Fruit fly (Drosophila melanogaster) whole organism, embryonic: ENCODE data around the gene CG43630.

Source experiments
- Aef1 ChIP-seq: fragments of 200-800 bp; sonication (Bioruptor generic); IDR thresholded peaks from 3 replicates; pipeline ENCODE4 v1.3.6; 2022; ENCODE audit warnings: missing biosample characterization, missing genetic modification characterization
- Blimp-1 ChIP-seq: fragments of 200-800 bp; sonication (Bioruptor generic); optimal IDR thresholded peaks from 3 replicates; lab custom pipeline; 2018; ENCODE audit warnings: missing biosample characterization, missing genetic modification characterization, mild to moderate bottlenecking, moderate library complexity, missing genetic modification reagents
- C15 ChIP-seq: fragments of 200-800 bp; sonication (Bioruptor generic); IDR thresholded peaks from 3 replicates; pipeline ENCODE4 v1.3.6; 2022; ENCODE audit warnings: missing biosample characterization, missing genetic modification characterization
- CG10274 ChIP-seq: fragments of 200-800 bp; sonication (Bioruptor generic); optimal IDR thresholded peaks from 3 replicates; lab custom pipeline; 2017; ENCODE audit warnings: missing biosample characterization, mild to moderate bottlenecking, missing genetic modification characterization
- CG10366 ChIP-seq: fragments of 200-800 bp; sonication (Bioruptor generic); IDR thresholded peaks from 2 replicates; pipeline ENCODE4 v1.3.6; 2022; ENCODE audit warnings: missing biosample characterization, missing genetic modification characterization
- CG12744 ChIP-seq: fragments of 200-800 bp; sonication (Bioruptor generic); optimal IDR thresholded peaks from 2 replicates; lab custom pipeline; 2016; ENCODE audit warnings: missing biosample characterization, missing genetic modification characterization
- CG13424 ChIP-seq: fragments of 200-800 bp; sonication (Bioruptor generic); optimal IDR thresholded peaks from 2 replicates; lab custom pipeline; 2019; ENCODE audit warnings: missing biosample characterization, mild to moderate bottlenecking, missing genetic modification characterization, moderate library complexity
- CG13624 ChIP-seq: fragments of 200-800 bp; sonication (Bioruptor generic); optimal IDR thresholded peaks from 2 replicates; lab custom pipeline; 2016; ENCODE audit warnings: missing biosample characterization, missing genetic modification characterization
- CG14441 ChIP-seq: fragments of 200-800 bp; sonication (Bioruptor generic); IDR thresholded peaks from 2 replicates; pipeline ENCODE4 v1.3.6; 2022; ENCODE audit warnings: missing biosample characterization, missing genetic modification characterization
- CG14965 ChIP-seq: fragments of 200-800 bp; sonication (Bioruptor generic); optimal IDR thresholded peaks from 2 replicates; lab custom pipeline; 2016; ENCODE audit warnings: missing biosample characterization, missing genetic modification characterization, borderline replicate concordance
- CG16815 ChIP-seq: fragments of 200-800 bp; sonication (Bioruptor generic); optimal IDR thresholded peaks from 3 replicates; lab custom pipeline; 2017; ENCODE audit warnings: missing biosample characterization, mild to moderate bottlenecking, missing genetic modification characterization
- CG17361 ChIP-seq: fragments of 200-800 bp; sonication (Bioruptor generic); IDR thresholded peaks from 3 replicates; pipeline ENCODE4 v1.3.6; 2022; ENCODE audit warnings: missing biosample characterization, missing genetic modification characterization
- CG17385 ChIP-seq: fragments of 200-800 bp; sonication (Bioruptor generic); optimal IDR thresholded peaks from 3 replicates; lab custom pipeline; 2018; ENCODE audit warnings: missing biosample characterization, mild to moderate bottlenecking, missing genetic modification characterization
- CG2116 ChIP-seq: fragments of 200-800 bp; sonication (Bioruptor generic); optimal IDR thresholded peaks from 3 replicates; lab custom pipeline; 2018; ENCODE audit warnings: missing biosample characterization, mild to moderate bottlenecking, missing genetic modification characterization
- CG3065 ChIP-seq: fragments of 200-800 bp; sonication (Bioruptor generic); optimal IDR thresholded peaks from 2 replicates; lab custom pipeline; 2016; ENCODE audit warnings: missing biosample characterization, missing genetic modification characterization
- CG31388 ChIP-seq: fragments of 200-800 bp; sonication (Bioruptor generic); optimal IDR thresholded peaks from 2 replicates; lab custom pipeline; 2016; ENCODE audit warnings: missing biosample characterization, missing genetic modification characterization
- CG5180 ChIP-seq: fragments of 200-800 bp; sonication (Bioruptor generic); optimal IDR thresholded peaks from 3 replicates; lab custom pipeline; 2017; ENCODE audit warnings: missing biosample characterization, missing genetic modification characterization, mild to moderate bottlenecking, moderate library complexity, missing genetic modification reagents
- CG6683 ChIP-seq: fragments of 200-800 bp; sonication (Bioruptor generic); optimal IDR thresholded peaks from 2 replicates; lab custom pipeline; 2017; ENCODE audit warnings: missing biosample characterization, mild to moderate bottlenecking, missing genetic modification characterization, missing genetic modification reagents
- CG7556 ChIP-seq: fragments of 200-800 bp; sonication (Bioruptor generic); optimal IDR thresholded peaks from 2 replicates; lab custom pipeline; 2017; ENCODE audit warnings: missing biosample characterization, mild to moderate bottlenecking, missing genetic modification characterization
- CG7745 ChIP-seq: fragments of 200-800 bp; sonication (Bioruptor generic); optimal IDR thresholded peaks from 2 replicates; lab custom pipeline; 2018; ENCODE audit warnings: missing biosample characterization, mild to moderate bottlenecking, missing genetic modification characterization, moderate library complexity
- CG7987 ChIP-seq: fragments of 200-800 bp; sonication (Bioruptor generic); optimal IDR thresholded peaks from 2 replicates; lab custom pipeline; 2018; ENCODE audit warnings: missing biosample characterization, mild to moderate bottlenecking, missing genetic modification characterization, moderate library complexity
- Gug ChIP-seq: fragments of 200-800 bp; sonication (Bioruptor generic); IDR thresholded peaks from 4 replicates; pipeline ENCODE4 v1.3.6; 2022; ENCODE audit warnings: missing biosample characterization, missing genetic modification characterization
- Hey ChIP-seq: fragments of 200-800 bp; sonication (Bioruptor generic); optimal IDR thresholded peaks from 3 replicates; lab custom pipeline; 2018; ENCODE audit warnings: missing biosample characterization, mild to moderate bottlenecking, missing genetic modification characterization
- HmgD ChIP-seq: fragments of 200-800 bp; sonication (Bioruptor generic); optimal IDR thresholded peaks from 3 replicates; lab custom pipeline; 2016; ENCODE audit warnings: missing biosample characterization, missing genetic modification characterization
- Hr78 ChIP-seq, 2 experiments: fragments of 200-800 bp in 1 of 2; fragments of >200 bp in 1 of 2; sonication (Bioruptor generic) in 1 of 2; optimal IDR thresholded peaks; 2 replicates each; lab custom pipeline; 2017 to 2019; ENCODE audit warnings: missing biosample characterization in 2 of 2, missing genetic modification characterization in 2 of 2, mild to moderate bottlenecking in 1 of 2, moderate library complexity in 1 of 2
- Max ChIP-seq: fragments of 200-800 bp; sonication (Bioruptor generic); optimal IDR thresholded peaks from 2 replicates; lab custom pipeline; 2016; ENCODE audit warnings: missing biosample characterization, mild to moderate bottlenecking, missing genetic modification characterization
- Ssrp ChIP-seq: fragments of 200-800 bp; sonication (Bioruptor generic); optimal IDR thresholded peaks from 2 replicates; lab custom pipeline; 2018; ENCODE audit warnings: missing biosample characterization, mild to moderate bottlenecking, missing genetic modification characterization, moderate library complexity
- Tbp ChIP-seq: fragments of >200 bp; optimal IDR thresholded peaks from 2 replicates; lab custom pipeline; 2018; ENCODE audit warnings: missing biosample characterization, missing genetic modification characterization
- ci ChIP-seq: fragments of 200-800 bp; sonication (Bioruptor generic); IDR thresholded peaks from 3 replicates; pipeline ENCODE4 v1.3.6; 2022; ENCODE audit warnings: missing biosample characterization, missing genetic modification characterization
- exex ChIP-seq: fragments of 200-800 bp; sonication (Bioruptor generic); optimal IDR thresholded peaks from 4 replicates; lab custom pipeline; 2018; ENCODE audit warnings: missing biosample characterization, mild to moderate bottlenecking, missing genetic modification characterization, moderate library complexity
- hb ChIP-seq: fragments of 200-800 bp; sonication (Bioruptor generic); IDR thresholded peaks from 3 replicates; pipeline ENCODE4 v1.3.6; 2022; ENCODE audit warnings: missing biosample characterization, missing genetic modification characterization; ENCODE audit not compliant: partially characterized antibody
- her ChIP-seq: fragments of 200-800 bp; sonication (Bioruptor generic); optimal IDR thresholded peaks from 2 replicates; lab custom pipeline; 2016; ENCODE audit warnings: missing biosample characterization, missing genetic modification characterization
- hth ChIP-seq: fragments of >200 bp; optimal IDR thresholded peaks from 2 replicates; lab custom pipeline; 2017; ENCODE audit warnings: inconsistent platforms
- kay ChIP-seq: fragments of 200-800 bp; sonication (Bioruptor generic); optimal IDR thresholded peaks from 2 replicates; lab custom pipeline; 2016; ENCODE audit warnings: missing biosample characterization, missing genetic modification characterization
- kni ChIP-seq: fragments of 200-800 bp; sonication (Bioruptor generic); optimal IDR thresholded peaks from 3 replicates; lab custom pipeline; 2017; ENCODE audit warnings: mild to moderate bottlenecking, missing biosample characterization, missing genetic modification reagents, missing genetic modification characterization
- knrl ChIP-seq: fragments of 200-800 bp; sonication (Bioruptor generic); IDR thresholded peaks from 3 replicates; pipeline ENCODE4 v1.3.6; 2022; ENCODE audit warnings: missing biosample characterization, missing genetic modification characterization; ENCODE audit not compliant: partially characterized antibody
- onecut ChIP-seq: fragments of 200-800 bp; sonication (Bioruptor generic); IDR thresholded peaks from 2 replicates; pipeline ENCODE4 v1.3.6; 2022; ENCODE audit warnings: missing biosample characterization, missing genetic modification characterization
- pho ChIP-seq: fragments of 200-800 bp; sonication (Bioruptor generic); optimal IDR thresholded peaks from 2 replicates; lab custom pipeline; 2016; ENCODE audit warnings: missing biosample characterization, missing genetic modification characterization
- sens ChIP-seq: fragments of 200-800 bp; sonication (Bioruptor generic); peaks from one replicate; lab custom pipeline; 2016; ENCODE audit warnings: missing biosample characterization, missing genetic modification characterization
- seq ChIP-seq: fragments of 200-800 bp; sonication (Bioruptor generic); IDR thresholded peaks from 2 replicates; pipeline ENCODE4 v1.3.6; 2022; ENCODE audit warnings: missing biosample characterization, missing genetic modification characterization
- shn ChIP-seq: fragments of 200-800 bp; sonication (Bioruptor generic); optimal IDR thresholded peaks from 3 replicates; lab custom pipeline; 2016; ENCODE audit warnings: missing biosample characterization, missing genetic modification characterization
- sima ChIP-seq: fragments of 200-800 bp; sonication (Bioruptor generic); optimal IDR thresholded peaks from 2 replicates; lab custom pipeline; 2016; ENCODE audit warnings: missing biosample characterization, missing genetic modification characterization
- sisA ChIP-seq: fragments of 200-800 bp; sonication (Bioruptor generic); IDR thresholded peaks from 2 replicates; pipeline ENCODE4 v1.3.6; 2022; ENCODE audit warnings: missing biosample characterization, missing genetic modification characterization
- sr ChIP-seq: fragments of 200-800 bp; sonication (Bioruptor generic); IDR thresholded peaks from 3 replicates; pipeline ENCODE4 v1.3.6; 2022; ENCODE audit warnings: missing biosample characterization, missing genetic modification characterization
- tin ChIP-seq: fragments of 200-800 bp; sonication (Bioruptor generic); optimal IDR thresholded peaks from 3 replicates; lab custom pipeline; 2016; ENCODE audit warnings: missing biosample characterization, missing genetic modification characterization
- trem ChIP-seq: fragments of 200-800 bp; optimal IDR thresholded peaks from 3 replicates; lab custom pipeline; 2019; ENCODE audit warnings: missing biosample characterization, mild to moderate bottlenecking, missing genetic modification characterization, moderate library complexity
- ttk ChIP-seq: fragments of 200-800 bp; sonication (Bioruptor generic); IDR thresholded peaks from 2 replicates; pipeline ENCODE4 v2.1.2; 2022; ENCODE audit warnings: missing biosample characterization, missing genetic modification characterization
- vnd ChIP-seq: fragments of 200-800 bp; sonication (Bioruptor generic); IDR thresholded peaks from 3 replicates; pipeline ENCODE4 v1.3.6; 2022; ENCODE audit warnings: missing biosample characterization, missing genetic modification characterization; ENCODE audit not compliant: partially characterized antibody
- z ChIP-seq: fragments of 200-800 bp; sonication (Bioruptor generic); IDR thresholded peaks from 3 replicates; pipeline ENCODE4 v1.3.6; 2022; ENCODE audit warnings: missing biosample characterization, missing genetic modification characterization

The CG43630 gene

dm6 chr3R:12717588-12718535 lies 41.8 kb upstream of the CG43630 start (continued):
- TF ChIP-seq Hr78 (GFP tag; optimal IDR thresholded peaks at IDR 0.05; lab: Kevin White, UChicago): no peak
- TF ChIP-seq CG3065 (GFP tag; lab: Kevin White, UChicago): no peak
- no peak for TF ChIP-seq hth (lab: Kevin White, UChicago)
- no peak for TF ChIP-seq Ssrp (tag; lab: Kevin White, UChicago)
- no peak for TF ChIP-seq sima (GFP tag; lab: Kevin White, UChicago)
- no peak for TF ChIP-seq C15 (GFP tag; lab: Robert Waterston, UW)
- peak; percentile 16 for TF ChIP-seq CG2116 (GFP tag; lab: Kevin White, UChicago)
- TF ChIP-seq CG10366 (GFP tag; lab: Robert Waterston, UW): peak; percentile 53; the same call in 1 of the 2 replicates
- TF ChIP-seq sr: no peak
- peak; percentile 45 for TF ChIP-seq CG12744 (GFP tag; lab: Kevin White, UChicago)
- TF ChIP-seq CG17361 (GFP tag; lab: Robert Waterston, UW): no peak; the same call in 1 of the 3 replicates
- TF ChIP-seq CG7987 (GFP tag; lab: Kevin White, UChicago): peak; percentile 79
- TF ChIP-seq pho (GFP tag; lab: Kevin White, UChicago): peak; percentile 51
- no peak for TF ChIP-seq HmgD (GFP tag; lab: Kevin White, UChicago)
- TF ChIP-seq CG14441 (GFP tag; lab: Robert Waterston, UW): peak; percentile 72
- TF ChIP-seq kni (GFP tag; lab: Kevin White, UChicago): no peak
- TF ChIP-seq vnd (GFP tag; lab: Robert Waterston, UW): no peak
- TF ChIP-seq CG13624 (GFP tag; lab: Kevin White, UChicago): peak; percentile 49
- TF ChIP-seq Max: peak; percentile 28
- no peak for TF ChIP-seq CG31388
- peak; percentile 63 for TF ChIP-seq exex (tag; lab: Kevin White, UChicago)
- TF ChIP-seq CG7556: peak; percentile 47
- no peak for TF ChIP-seq onecut (GFP tag; lab: Robert Waterston, UW)
- peak; percentile 52; the same call in 2 of the 3 replicates for TF ChIP-seq ci (GFP tag; lab: Robert Waterston, UW)
- TF ChIP-seq knrl (GFP tag; lab: Robert Waterston, UW): no peak
- peak; percentile 49; the same call in 2 of the 3 replicates for TF ChIP-seq Aef1 (GFP tag; lab: Robert Waterston, UW)
- peak; percentile 40 for TF ChIP-seq tin
- TF ChIP-seq trem (tag; lab: Kevin White, UChicago): no peak
- no peak for TF ChIP-seq hb
- peak; percentile 29; the same call in 2 of the 4 replicates for TF ChIP-seq Gug
- peak; percentile 48 for TF ChIP-seq CG17385 (GFP tag; lab: Kevin White, UChicago)
- TF ChIP-seq kay (GFP tag; lab: Kevin White, UChicago): peak; percentile 42
- peak; percentile 59 for TF ChIP-seq CG13424 (tag; lab: Kevin White, UChicago)
- no peak for TF ChIP-seq Tbp (GFP tag; lab: Kevin White, UChicago)
- no peak for TF ChIP-seq Hey (tag; lab: Kevin White, UChicago)
- TF ChIP-seq shn: peak; percentile 4
- TF ChIP-seq her (GFP tag; lab: Kevin White, UChicago): peak; percentile 3
- peak; percentile 62; the same call in 1 of the 2 replicates for TF ChIP-seq seq (GFP tag; lab: Robert Waterston, UW)
- no peak for TF ChIP-seq CG10274 (GFP tag; lab: Kevin White, UChicago)
- TF ChIP-seq Blimp-1 (GFP tag; lab: Kevin White, UChicago): peak; percentile 52
- TF ChIP-seq ttk (GFP tag; lab: Robert Waterston, UW): peak; percentile 53; the same call in 1 of the 2 replicates
- TF ChIP-seq CG14965: no peak
- no peak for TF ChIP-seq z (GFP tag; lab: Robert Waterston, UW)
- peak; percentile 92 for TF ChIP-seq sens (GFP tag; lab: Kevin White, UChicago)
- TF ChIP-seq CG7745 (tag; lab: Kevin White, UChicago): no peak
- TF ChIP-seq sisA (GFP tag; lab: Robert Waterston, UW): peak; percentile 67
- TF ChIP-seq CG16815 (GFP tag; lab: Kevin White, UChicago): no peak
- no peak for TF ChIP-seq CG6683 (GFP tag; lab: Kevin White, UChicago)
- peak; percentile 6 for TF ChIP-seq CG5180 (GFP tag; lab: Kevin White, UChicago)
